Worm (Caenorhabditis elegans) whole organism, late embryonic: Measurements from ENCODE around the gene oac-23.

ENCODE experiments used
- C38D4.7 ChIP-seq: fragments of 200-800 bp; sonication (Bioruptor generic); optimal IDR thresholded peaks from 2 replicates; lab custom pipeline; 2018; ENCODE audit warnings: mild to moderate bottlenecking, missing genetic modification characterization, moderate library complexity, missing compliant biosample characterization
- K02D7.2 ChIP-seq: sonication (generic microtip); optimal IDR thresholded peaks from 2 replicates; lab custom pipeline; 2017; ENCODE audit warnings: mild to moderate bottlenecking, missing genetic modification characterization, missing compliant biosample characterization
- K09A11.1 ChIP-seq: sonication (generic microtip); optimal IDR thresholded peaks from 2 replicates; lab custom pipeline; 2017; ENCODE audit warnings: antibody characterized with exemption, mild to moderate bottlenecking, missing genetic modification characterization, missing compliant biosample characterization; ENCODE audit not compliant: insufficient read depth
- T23F11.4 ChIP-seq: fragments of 200-800 bp; sonication (Bioruptor generic); optimal IDR thresholded peaks from 2 replicates; lab custom pipeline; 2018; ENCODE audit warnings: mild to moderate bottlenecking, missing genetic modification characterization, missing compliant biosample characterization
- Y22D7AL.16 ChIP-seq: sonication (generic microtip); optimal IDR thresholded peaks from 2 replicates; lab custom pipeline; 2016; ENCODE audit warnings: missing genetic modification characterization, missing compliant biosample characterization
- ama-1 ChIP-seq: fragments of 150-350 bp; optimal IDR thresholded peaks from 2 replicates; lab custom pipeline; 2014
- ceh-18 ChIP-seq: sonication (generic microtip); optimal IDR thresholded peaks from 2 replicates; lab custom pipeline; 2016; ENCODE audit warnings: missing genetic modification characterization, missing compliant biosample characterization
- ceh-2 ChIP-seq: sonication (generic microtip); optimal IDR thresholded peaks from 2 replicates; lab custom pipeline; 2016; ENCODE audit warnings: missing genotype, missing genetic modification characterization, missing compliant biosample characterization
- ceh-31 ChIP-seq: sonication (generic microtip); optimal IDR thresholded peaks from 2 replicates; lab custom pipeline; 2016; ENCODE audit warnings: missing genetic modification characterization, missing compliant biosample characterization
- ceh-34 ChIP-seq: sonication (generic microtip); optimal IDR thresholded peaks from 2 replicates; lab custom pipeline; 2016; ENCODE audit warnings: mild to moderate bottlenecking, missing genetic modification characterization, missing compliant biosample characterization
- ceh-9 ChIP-seq: sonication (generic microtip); optimal IDR thresholded peaks from 2 replicates; lab custom pipeline; 2016; ENCODE audit warnings: mild to moderate bottlenecking, missing genetic modification characterization, inconsistent platforms, missing compliant biosample characterization
- che-1 ChIP-seq: sonication (generic microtip); optimal IDR thresholded peaks from 2 replicates; lab custom pipeline; 2016; ENCODE audit warnings: mild to moderate bottlenecking, missing genetic modification characterization, missing compliant biosample characterization
- dmd-4 ChIP-seq: sonication (generic microtip); optimal IDR thresholded peaks from 2 replicates; lab custom pipeline; 2016; ENCODE audit warnings: borderline replicate concordance, missing genetic modification characterization, missing compliant biosample characterization
- elt-2 ChIP-seq: sonication (generic microtip); optimal IDR thresholded peaks from 2 replicates; lab custom pipeline; 2016; ENCODE audit warnings: missing genetic modification reagents, missing genetic modification characterization, missing compliant biosample characterization
- elt-4 ChIP-seq: sonication (generic microtip); optimal IDR thresholded peaks from 2 replicates; lab custom pipeline; 2016; ENCODE audit warnings: missing genetic modification characterization, missing compliant biosample characterization
- eyg-1 ChIP-seq: sonication (generic microtip); optimal IDR thresholded peaks from 2 replicates; lab custom pipeline; 2016; ENCODE audit warnings: missing genotype, missing genetic modification characterization, missing compliant biosample characterization
- fkh-10 ChIP-seq: fragments of 150-350 bp; optimal IDR thresholded peaks from 2 replicates; lab custom pipeline; 2014; ENCODE audit warnings: missing biosample characterization, missing genetic modification reagents, missing genetic modification characterization
- gmeb-2 ChIP-seq: sonication (generic microtip); optimal IDR thresholded peaks from 2 replicates; lab custom pipeline; 2016; ENCODE audit warnings: missing genetic modification characterization, inconsistent platforms, missing compliant biosample characterization
- hlh-13 ChIP-seq: fragments of 200-800 bp; sonication (Bioruptor generic); optimal IDR thresholded peaks from 2 replicates; lab custom pipeline; 2018; ENCODE audit warnings: mild to moderate bottlenecking, missing genetic modification characterization, missing compliant biosample characterization
- hlh-15 ChIP-seq: sonication (generic microtip); optimal IDR thresholded peaks from 2 replicates; lab custom pipeline; 2016; ENCODE audit warnings: missing genetic modification characterization, missing compliant biosample characterization
- hlh-6 ChIP-seq: sonication (generic microtip); optimal IDR thresholded peaks from 2 replicates; lab custom pipeline; 2016; ENCODE audit warnings: missing genotype, missing genetic modification characterization, missing compliant biosample characterization
- hlh-8 ChIP-seq: sonication (generic microtip); optimal IDR thresholded peaks from 2 replicates; lab custom pipeline; 2016; ENCODE audit warnings: missing genotype, missing genetic modification characterization, missing compliant biosample characterization
- madf-2 ChIP-seq: sonication (generic microtip); optimal IDR thresholded peaks from 2 replicates; lab custom pipeline; 2017; ENCODE audit warnings: missing genetic modification characterization, missing compliant biosample characterization
- nfya-1 ChIP-seq: sonication (generic microtip); optimal IDR thresholded peaks from 2 replicates; lab custom pipeline; 2017; ENCODE audit warnings: missing genetic modification characterization, mild to moderate bottlenecking, missing compliant biosample characterization, antibody characterized with exemption, moderate library complexity
- odd-2 ChIP-seq: sonication (generic microtip); optimal IDR thresholded peaks from 2 replicates; lab custom pipeline; 2017; ENCODE audit warnings: antibody characterized with exemption, mild to moderate bottlenecking, missing genetic modification characterization, missing compliant biosample characterization
- pag-3 ChIP-seq: sonication (generic microtip); optimal IDR thresholded peaks from 2 replicates; lab custom pipeline; 2016; ENCODE audit warnings: missing compliant biosample characterization, missing genetic modification characterization, borderline replicate concordance
- pat-9 ChIP-seq: fragments of 200-800 bp; sonication (Bioruptor generic); optimal IDR thresholded peaks from 2 replicates; lab custom pipeline; 2018; ENCODE audit warnings: mild to moderate bottlenecking, missing genetic modification characterization, moderate library complexity, missing compliant biosample characterization
- pqm-1 ChIP-seq: sonication (generic microtip); optimal IDR thresholded peaks from 2 replicates; lab custom pipeline; 2016; ENCODE audit warnings: missing genetic modification characterization, missing compliant biosample characterization
- syd-9 ChIP-seq: sonication (generic microtip); optimal IDR thresholded peaks from 2 replicates; lab custom pipeline; 2016; ENCODE audit warnings: mild to moderate bottlenecking, missing genetic modification characterization, moderate library complexity, missing compliant biosample characterization
- ttx-3 ChIP-seq: sonication (generic microtip); optimal IDR thresholded peaks from 2 replicates; lab custom pipeline; 2016; ENCODE audit warnings: missing genetic modification reagents, missing genetic modification characterization, missing compliant biosample characterization
- unc-3 ChIP-seq, 2 experiments: fragments of 200-800 bp in 1 of 2; sonication (Bioruptor generic) in 1 of 2; sonication (generic microtip) in 1 of 2; conservative IDR thresholded peaks in 1 of 2; optimal IDR thresholded peaks in 1 of 2; 2 replicates each; pipeline versions ENCODE4 v1.3.6 to Lab custom; 2016 to 2022; ENCODE audit warnings: missing compliant biosample characterization in 2 of 2, missing genetic modification characterization in 2 of 2, missing genetic modification reagents in 1 of 2
- zip-5 ChIP-seq: sonication (generic microtip); optimal IDR thresholded peaks from 2 replicates; lab custom pipeline; 2016; ENCODE audit warnings: missing genetic modification characterization, missing compliant biosample characterization

oac-23 gene

DNA sequence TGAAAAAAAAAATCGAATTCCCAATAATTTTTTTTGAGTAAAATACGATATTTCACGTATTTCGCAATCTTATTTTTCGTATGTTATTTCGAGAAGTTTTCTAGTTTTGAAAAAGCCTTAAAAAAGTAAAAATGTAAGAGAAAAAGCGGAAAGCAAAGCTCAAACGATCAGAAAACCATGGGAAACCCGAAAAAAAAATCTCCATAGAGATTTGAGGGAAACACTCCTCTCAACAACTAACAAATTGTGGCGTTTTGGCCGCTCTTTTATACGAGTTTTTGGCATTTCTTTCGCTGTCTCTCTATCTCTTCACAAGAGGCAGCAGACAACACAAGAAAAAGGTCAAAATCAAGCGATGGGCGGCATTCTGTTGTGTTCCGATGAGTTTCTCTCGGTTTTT lies 6.8 kb upstream of the oac-23 start:
- TF ChIP-seq che-1 (no peak), gmeb-2 (tag; lab: Kevin White, UChicago) (peak; percentile 5)

ce11 chrIV:3875260-3875659 lies 6.0 kb upstream of the oac-23 start:
- TF ChIP-seq nfya-1 (tag; lab: Kevin White, UChicago) (no peak), ama-1 (lab: Kevin White, UChicago) (no peak), ceh-2 (tag; lab: Kevin White, UChicago) (no peak), ceh-31 (tag; lab: Kevin White, UChicago) (no peak), ceh-34 (no peak), Y22D7AL.16 (tag; lab: Kevin White, UChicago) (no peak), eyg-1 (no peak)
- TF ChIP-seq, all 69 proteins: peak for 0

ce11 chrIV:3876955-3877354 lies 4.3 kb upstream of the oac-23 start:
- TF ChIP-seq C38D4.7 (GFP tag; lab: Kevin White, UChicago) (no peak), hlh-15 (tag; lab: Kevin White, UChicago) (no peak), K02D7.2 (tag; lab: Kevin White, UChicago) (no peak), pat-9 (tag; lab: Kevin White, UChicago) (no peak), ttx-3 (tag; lab: Kevin White, UChicago) (no peak), hlh-13 (GFP tag; lab: Kevin White, UChicago) (no peak), pag-3 (tag; lab: Kevin White, UChicago) (no peak), ceh-18 (tag; lab: Kevin White, UChicago) (no peak)

DNA sequence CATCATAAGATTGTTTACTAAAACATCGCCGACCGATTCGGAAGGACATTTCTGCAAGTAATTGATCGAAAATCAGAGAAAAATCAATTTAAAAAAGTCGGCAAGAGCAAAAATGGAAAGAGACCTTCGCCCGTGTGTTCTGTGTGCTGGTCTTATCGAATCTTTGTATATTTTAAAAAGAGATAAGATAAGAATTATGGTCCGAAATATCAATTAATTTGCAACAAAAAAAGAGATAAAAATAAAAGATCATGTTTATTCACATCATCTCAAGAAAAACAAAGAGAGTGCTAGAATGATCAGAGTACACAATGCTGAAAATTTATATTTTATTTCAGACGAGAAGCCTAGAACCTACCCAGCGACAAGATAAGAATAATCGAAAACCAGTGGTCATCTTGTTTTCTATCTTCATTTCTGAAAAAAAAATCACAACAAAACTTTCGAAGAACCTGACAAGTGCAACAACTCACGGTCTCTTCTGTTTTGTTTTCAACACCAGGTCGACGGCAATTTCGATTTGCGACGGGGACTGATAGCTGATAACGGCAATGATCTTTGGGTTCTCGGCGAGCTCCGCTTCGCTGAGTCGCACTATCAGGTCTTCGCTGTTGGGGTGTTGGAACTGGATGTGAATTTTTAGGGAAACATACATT lies 2.8 kb upstream of the oac-23 start, which contains the start of gene F37C4.6:
Gene F37C4.6, minus strand, starts transcription at position 51 of the 656 bp plus-strand sequence.
- TF ChIP-seq madf-2 (tag; lab: Kevin White, UChicago) (no peak), elt-2 (tag; lab: Kevin White, UChicago) (peak; percentile 71)

ce11 chrIV:3885369-3885768 lies 4.1 kb downstream of the oac-23 start, which contains the start of gene oac-22:
TSS of gene oac-22 (plus strand) at chrIV:3885669.
- no peak for TF ChIP-seq ama-1 (lab: Kevin White, UChicago)
- TF ChIP-seq gmeb-2 (tag; lab: Kevin White, UChicago) = no peak

- TF ChIP-seq ceh-34 (no peak), syd-9 (tag; lab: Kevin White, UChicago) (no peak), hlh-8 (tag; lab: Kevin White, UChicago) (no peak), odd-2 (no peak), K09A11.1 (tag; lab: Kevin White, UChicago) (no peak), hlh-6 (tag; lab: Kevin White, UChicago) (no peak), elt-4 (tag; lab: Kevin White, UChicago) (no peak), hlh-15 (tag; lab: Kevin White, UChicago) (no peak), ceh-2 (tag; lab: Kevin White, UChicago) (no peak), dmd-4 (tag; lab: Kevin White, UChicago) (no peak), ceh-9 (tag; lab: Kevin White, UChicago) (no peak), eyg-1 (no peak), pqm-1 (tag; lab: Kevin White, UChicago) (no peak), unc-3 (GFP tag; conservative IDR thresholded peaks at IDR 0.05; lab: Robert Waterston, UW) (no peak), unc-3 (tag; optimal IDR thresholded peaks at IDR 0.05; lab: Kevin White, UChicago) (no peak), zip-5 (tag; lab: Kevin White, UChicago) (no peak), T23F11.4 (GFP tag; lab: Kevin White, UChicago) (no peak), fkh-10 (GFP tag; lab: Kevin White, UChicago) (no peak)
These were observed 7.7 kb downstream of the oac-23 start, which contains the start of gene oac-21 for ce11 chrIV:3888963-3889362. TSS of gene oac-21 (plus strand) at chrIV:3889263.
